Worm (Caenorhabditis elegans) whole organism, mixed stage, embryonic: ENCODE results near the gene C02G6.2.

Experiments used
- ces-1 ChIP-seq: fragments of 150-350 bp; optimal IDR thresholded peaks from 2 replicates; lab custom pipeline; 2014; ENCODE audit warnings: missing biosample characterization, missing genetic modification reagents, missing genetic modification characterization
- elt-3 ChIP-seq: fragments of 150-350 bp; optimal IDR thresholded peaks from 2 replicates; lab custom pipeline; 2014; ENCODE audit warnings: missing biosample characterization, missing genetic modification characterization
- mab-5 ChIP-seq: fragments of 150-350 bp; optimal IDR thresholded peaks from 2 replicates; lab custom pipeline; 2014; ENCODE audit warnings: missing biosample characterization, missing genetic modification characterization
- snpc-4 ChIP-seq: fragments of 150-350 bp; optimal IDR thresholded peaks from 2 replicates; lab custom pipeline; 2014; ENCODE audit warnings: missing biosample characterization, missing genetic modification characterization
- ztf-11 ChIP-seq: fragments of 150-350 bp; optimal IDR thresholded peaks from 2 replicates; lab custom pipeline; 2014; ENCODE audit warnings: missing biosample characterization, missing genetic modification characterization

- no peak for TF ChIP-seq ces-1 (GFP tag; lab: Kevin White, UChicago)
- no peak for TF ChIP-seq ztf-11 (tag; lab: Kevin White, UChicago)
- no peak for TF ChIP-seq snpc-4
- TF ChIP-seq elt-3 (tag; lab: Kevin White, UChicago), result no peak
- no peak for TF ChIP-seq mab-5 (tag; lab: Kevin White, UChicago)
Measured at ce11 chrV:5895021-5895420, 23.2 kb downstream of the C02G6.2 start, which contains the start of gene grd-9.
